Worm (Caenorhabditis elegans) whole organism, L2 larva: ENCODE measurements around the gene Y50D4B.4.

ENCODE experiments used
- R02D3.7 ChIP-seq: fragments of 150-350 bp; optimal IDR thresholded peaks from 2 replicates; lab custom pipeline; 2014; ENCODE audit warnings: missing biosample characterization, missing genetic modification characterization
- aly-2 ChIP-seq: fragments of 150-350 bp; optimal IDR thresholded peaks from 2 replicates; lab custom pipeline; 2014; ENCODE audit warnings: missing biosample characterization, missing genetic modification characterization
- elt-1 ChIP-seq: fragments of 150-350 bp; optimal IDR thresholded peaks from 2 replicates; lab custom pipeline; 2014; ENCODE audit warnings: missing biosample characterization, missing genetic modification characterization
- lin-13 ChIP-seq: fragments of 150-350 bp; optimal IDR thresholded peaks from 2 replicates; lab custom pipeline; 2014; ENCODE audit warnings: missing biosample characterization, missing genetic modification reagents, missing genetic modification characterization
- nhr-12 ChIP-seq: fragments of 150-350 bp; optimal IDR thresholded peaks from 2 replicates; lab custom pipeline; 2014; ENCODE audit warnings: missing biosample characterization, missing genetic modification characterization
- nhr-129 ChIP-seq: fragments of 150-350 bp; optimal IDR thresholded peaks from 2 replicates; lab custom pipeline; 2014; ENCODE audit warnings: missing biosample characterization, missing genetic modification characterization
- sem-4 ChIP-seq: fragments of 150-350 bp; optimal IDR thresholded peaks from 2 replicates; lab custom pipeline; 2014; ENCODE audit warnings: missing biosample characterization, missing genetic modification reagents, missing genetic modification characterization
- skn-1 ChIP-seq: sonication (generic microtip); optimal IDR thresholded peaks from 2 replicates; lab custom pipeline; 2017; ENCODE audit warnings: missing biosample characterization, missing genetic modification characterization
- zag-1 ChIP-seq: fragments of 150-350 bp; optimal IDR thresholded peaks from 2 replicates; lab custom pipeline; 2014; ENCODE audit warnings: missing biosample characterization, missing genetic modification characterization
- ztf-4 ChIP-seq: fragments of 150-350 bp; optimal IDR thresholded peaks from 2 replicates; lab custom pipeline; 2014; ENCODE audit warnings: missing biosample characterization, missing genetic modification characterization

DNA sequence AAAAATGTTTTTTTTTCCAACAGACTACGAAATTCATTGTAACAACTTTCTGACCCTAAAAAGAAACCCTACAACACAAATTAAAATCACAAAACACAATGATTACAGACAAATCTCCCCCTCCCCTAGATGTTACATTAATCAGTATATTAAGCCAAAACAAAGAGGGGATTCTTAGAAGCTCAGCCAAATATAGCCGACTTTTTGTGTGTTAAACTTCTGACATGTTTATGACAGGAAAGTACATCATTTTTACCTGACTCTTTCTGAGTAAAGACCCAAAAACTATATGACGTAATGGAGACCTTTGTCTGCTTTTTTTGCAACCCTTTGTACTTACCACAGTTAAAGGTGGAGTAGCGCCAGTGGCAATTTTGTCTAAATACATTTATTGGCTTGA lies 27.6 kb downstream of the Y50D4B.4 start:
- TF ChIP-seq R02D3.7 = no peak
- TF ChIP-seq nhr-129 = no peak
- no peak for TF ChIP-seq aly-2
- TF ChIP-seq nhr-12 = no peak
- no peak for TF ChIP-seq skn-1 (tag; lab: Kevin White, UChicago)
- TF ChIP-seq zag-1 (tag; lab: Kevin White, UChicago) = no peak
- no peak for TF ChIP-seq lin-13 (GFP tag; lab: Kevin White, UChicago)
- TF ChIP-seq sem-4 (tag; lab: Kevin White, UChicago) = no peak
- no peak for TF ChIP-seq elt-1 (tag; lab: Kevin White, UChicago)
- no peak for TF ChIP-seq ztf-4
